Worm (Caenorhabditis elegans): ENCODE results near the gene ZK1010.12.

ZK1010.12 gene

DNA sequence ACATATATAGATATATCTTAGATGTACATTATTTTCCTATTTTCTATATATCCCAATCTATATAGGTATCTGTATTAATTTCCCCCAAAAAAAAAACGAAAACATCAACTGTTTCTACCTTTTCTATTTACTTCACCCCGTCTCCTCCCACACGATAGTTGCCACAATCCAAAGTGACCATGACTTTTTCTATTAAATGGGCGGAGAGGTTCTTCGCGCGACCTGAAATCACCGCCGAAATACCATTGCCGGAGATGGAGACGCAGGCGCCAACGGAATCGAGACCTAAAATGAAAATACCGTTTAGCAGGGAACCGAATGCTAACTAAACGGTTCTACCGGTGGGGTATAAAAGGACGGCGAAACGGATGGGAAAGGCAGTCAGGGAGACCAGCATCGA lies 27.5 kb downstream of the ZK1010.12 start, which contains the start of gene col-98:
TSS of gene col-98 (plus strand) at position 390 of the 400 bp plus-strand sequence.
- no peak for TF ChIP-seq D1046.2 (GFP tag; IDR thresholded peaks at IDR 0.05)
- no peak for TF ChIP-seq F49E8.2 (tag; optimal IDR thresholded peaks at IDR 0.05; ENCODE audit: borderline replicate concordance)
- TF ChIP-seq hif-1 (tag; optimal IDR thresholded peaks at IDR 0.05): no peak
- no peak for TF ChIP-seq Y48G9A.11 (GFP tag; IDR thresholded peaks at IDR 0.05)
- no peak for TF ChIP-seq duxl-1 (tag; optimal IDR thresholded peaks at IDR 0.05; ENCODE audit: poor library complexity)
- no peak for TF ChIP-seq saeg-2 (GFP tag; IDR thresholded peaks at IDR 0.05)
- no peak for TF ChIP-seq cey-2 (tag; optimal IDR thresholded peaks at IDR 0.05; ENCODE audit: borderline replicate concordance, insufficient read depth)
- TF ChIP-seq unc-130 (GFP tag; optimal IDR thresholded peaks at IDR 0.05): no peak
- TF ChIP-seq tag-97 (GFP tag; IDR thresholded peaks at IDR 0.05): no peak
- TF ChIP-seq ces-1 (GFP tag; optimal IDR thresholded peaks at IDR 0.05): no peak
- TF ChIP-seq ztf-7 (tag; optimal IDR thresholded peaks at IDR 0.05): no peak
- no peak for TF ChIP-seq daf-16 (GFP tag; optimal IDR thresholded peaks at IDR 0.05)
- TF ChIP-seq daf-16 (tag; optimal IDR thresholded peaks at IDR 0.05): no peak
- no peak for TF ChIP-seq ama-1 (optimal IDR thresholded peaks at IDR 0.05)
- TF ChIP-seq ceh-82 (tag; optimal IDR thresholded peaks at IDR 0.05): no peak
- TF ChIP-seq lin-1 (GFP tag; IDR thresholded peaks at IDR 0.05): no peak
- no peak for TF ChIP-seq attf-4 (tag; optimal IDR thresholded peaks at IDR 0.05)
- TF ChIP-seq lin-29 (GFP tag; IDR thresholded peaks at IDR 0.05): no peak
- no peak for TF ChIP-seq mxl-3 (GFP tag; optimal IDR thresholded peaks at IDR 0.05)

- 0 out of 2 replicates have a peak, but pooled peaks have one; percentile 7 for TF ChIP-seq dmd-8 (GFP tag; IDR thresholded peaks at IDR 0.05)
- TF ChIP-seq tra-1 (GFP tag; IDR thresholded peaks at IDR 0.05): no peak
- TF ChIP-seq aha-1 (tag): no peak
- TF ChIP-seq set-16 (GFP tag; IDR thresholded peaks at IDR 0.05): peak; percentile 97
- TF ChIP-seq lin-13 (GFP tag; optimal IDR thresholded peaks at IDR 0.05): no peak
Observed at ce11 chrIII:13019547-13020098, 28.5 kb downstream of the ZK1010.12 start.

- no peak for TF ChIP-seq daf-16 (GFP tag; optimal IDR thresholded peaks at IDR 0.05)
- peak; percentile 94 for TF ChIP-seq daf-16 (tag; optimal IDR thresholded peaks at IDR 0.05)
- peak; percentile 7 for TF ChIP-seq nhr-28 (tag; optimal IDR thresholded peaks at IDR 0.05)
- no peak for TF ChIP-seq gei-8 (GFP tag; optimal IDR thresholded peaks at IDR 0.05)
Observed at ce11 chrIII:13020741-13021140, 29.6 kb downstream of the ZK1010.12 start, which contains the start of gene cyp-13A11. Gene cyp-13A11, plus strand, starts transcription at chrIII:13021006.

DNA sequence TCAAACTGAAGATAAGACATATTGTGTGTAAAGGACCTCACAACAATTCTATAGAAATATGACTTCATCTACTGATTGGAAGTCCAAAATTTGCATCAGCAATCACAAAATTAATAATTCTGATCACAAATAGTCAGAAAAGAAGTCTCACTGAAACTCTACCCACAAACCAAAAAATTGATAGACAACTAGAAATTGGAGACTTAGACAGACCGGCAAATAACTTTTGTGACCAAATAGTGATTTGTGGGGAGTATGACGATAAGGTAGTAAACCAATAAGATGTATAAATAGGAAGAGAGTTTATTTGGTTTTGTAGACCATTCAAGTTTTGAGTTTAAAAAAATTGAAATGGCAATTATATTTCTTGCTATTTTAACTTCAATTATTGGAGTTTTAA lies 33.2 kb downstream of the ZK1010.12 start, which contains the start of gene cyp-13A12:
TSS of gene cyp-13A12 (plus strand) at position 267 of the 400 bp plus-strand sequence.
- TF ChIP-seq dpl-1 (GFP tag; optimal IDR thresholded peaks at IDR 0.05) (no peak), lim-7 (GFP tag; IDR thresholded peaks at IDR 0.05) (no peak), rbr-2 (tag; optimal IDR thresholded peaks at IDR 0.05) (no peak), nhr-28 (tag; optimal IDR thresholded peaks at IDR 0.05) (peak; percentile 46), pha-4 (GFP tag; IDR thresholded peaks at IDR 0.05) (no peak), pha-4 (tag; optimal IDR thresholded peaks at IDR 0.05) (no peak), fkh-10 (GFP tag; optimal IDR thresholded peaks at IDR 0.05) (no peak), zag-1 (tag; optimal IDR thresholded peaks at IDR 0.05) (no peak), lsy-2 (tag; optimal IDR thresholded peaks at IDR 0.05) (no peak), daf-16 (GFP tag; optimal IDR thresholded peaks at IDR 0.05) (no peak), daf-16 (tag; optimal IDR thresholded peaks at IDR 0.05) (peak; percentile 52), F49E8.2 (tag; optimal IDR thresholded peaks at IDR 0.05; ENCODE audit: borderline replicate concordance) (no peak), lin-13 (GFP tag; optimal IDR thresholded peaks at IDR 0.05) (no peak), Y5F2A.4 (GFP tag; optimal IDR thresholded peaks at IDR 0.05) (no peak), unc-39 (tag; optimal IDR thresholded peaks at IDR 0.05) (no peak), nhr-25 (tag; optimal IDR thresholded peaks at IDR 0.05; ENCODE audit: borderline replicate concordance, insufficient read depth) (no peak), ceh-28 (tag; optimal IDR thresholded peaks at IDR 0.05) (no peak), nhr-102 (tag; optimal IDR thresholded peaks at IDR 0.05) (peak; percentile 95), zfp-3 (GFP tag; conservative IDR thresholded peaks at IDR 0.05) (no peak), zip-2 (tag; optimal IDR thresholded peaks at IDR 0.05) (no peak), pqm-1 (tag; optimal IDR thresholded peaks at IDR 0.05) (peak; percentile 49), F10B5.3 (tag; optimal IDR thresholded peaks at IDR 0.05) (no peak), T26A8.4 (GFP tag; IDR thresholded peaks at IDR 0.05) (no peak)
